Worm (Caenorhabditis elegans) whole organism, L3 larva: ENCODE results near the gene trx-2.
A peak's percentile ranks its signal among the peaks of the same experiment; 100 is the strongest.

Source experiments
- ZK546.5 ChIP-seq: sonication (generic microtip); optimal IDR thresholded peaks from 2 replicates; lab custom pipeline; 2017; ENCODE audit warnings: missing biosample characterization, missing genetic modification characterization
- ama-1 ChIP-seq: fragments of 150-350 bp; optimal IDR thresholded peaks from 2 replicates; lab custom pipeline; 2018
- ceh-9 ChIP-seq: sonication (generic microtip); optimal IDR thresholded peaks from 2 replicates; lab custom pipeline; 2018; ENCODE audit warnings: missing biosample characterization, missing genetic modification characterization
- fos-1 ChIP-seq: fragments of 150-350 bp; optimal IDR thresholded peaks from 2 replicates; lab custom pipeline; 2014; ENCODE audit warnings: missing biosample characterization, missing genetic modification characterization
- skn-1 ChIP-seq: fragments of 150-350 bp; optimal IDR thresholded peaks from 2 replicates; lab custom pipeline; 2014; ENCODE audit warnings: missing biosample characterization, missing genetic modification characterization
- snpc-4 ChIP-seq: fragments of 150-350 bp; optimal IDR thresholded peaks from 2 replicates; lab custom pipeline; 2014; ENCODE audit warnings: missing biosample characterization, missing genetic modification characterization
- unc-39 ChIP-seq: sonication (generic microtip); optimal IDR thresholded peaks from 4 replicates; lab custom pipeline; 2017; ENCODE audit warnings: missing biosample characterization, missing genetic modification characterization

DNA sequence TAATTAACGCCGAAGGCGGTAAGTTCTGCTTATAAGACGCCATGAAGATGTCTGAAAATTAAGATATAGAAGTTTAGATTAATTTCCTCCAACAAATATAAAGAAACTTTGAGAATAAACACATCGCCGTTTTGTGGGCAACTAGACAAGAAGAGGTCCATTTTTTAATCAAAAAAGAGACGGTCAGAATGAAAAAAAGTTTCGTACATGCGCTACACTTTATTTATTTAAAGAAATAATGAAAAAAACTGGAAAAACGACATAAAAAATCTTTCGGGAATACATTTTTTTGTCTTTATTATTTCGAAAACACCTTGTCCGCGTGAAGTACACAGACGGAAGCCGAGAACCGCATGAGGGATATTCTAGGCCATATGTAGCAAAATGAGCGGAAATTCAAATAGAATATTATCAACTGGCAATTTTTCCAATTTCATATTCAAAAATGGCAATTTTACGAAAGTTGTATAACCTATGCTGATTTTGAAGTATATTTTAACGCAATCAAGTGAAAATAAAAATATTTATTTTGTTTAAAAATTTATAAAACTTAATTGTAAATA lies 41.4 kb downstream of the trx-2 start, which contains the start of gene sluh-7:
- TF ChIP-seq snpc-4 (tag; lab: Kevin White, UChicago) (peak; percentile 81), unc-39 (no peak), skn-1 (tag; lab: Kevin White, UChicago) (no peak), ama-1 (lab: Kevin White, UChicago) (no peak), fos-1 (tag; lab: Kevin White, UChicago) (no peak), ZK546.5 (tag; lab: Kevin White, UChicago) (no peak), ceh-9 (tag; lab: Kevin White, UChicago) (no peak)
